Worm (Caenorhabditis elegans): ENCODE data around the gene vms-1.

- TF ChIP-seq W03F9.2 (tag; optimal IDR thresholded peaks at IDR 0.05) = no peak
- TF ChIP-seq him-1 (tag; optimal IDR thresholded peaks at IDR 0.05) = peak; percentile 41
Measured at ce11 chrIII:8106476-8106875, 18.1 kb downstream of the vms-1 start.
